Worm (Caenorhabditis elegans) whole organism, L1 larva: ENCODE measurements around the gene mlc-2.
A peak's percentile ranks its signal among the peaks of the same experiment; 100 is the strongest.

Source experiments
- aly-2 ChIP-seq: fragments of 150-350 bp; optimal IDR thresholded peaks from 2 replicates; lab custom pipeline; 2014; ENCODE audit warnings: missing biosample characterization, missing genetic modification characterization
- ama-1 ChIP-seq: fragments of 150-350 bp; optimal IDR thresholded peaks from 2 replicates; lab custom pipeline; 2014
- blmp-1 ChIP-seq: fragments of 150-350 bp; optimal IDR thresholded peaks from 2 replicates; lab custom pipeline; 2014; ENCODE audit warnings: missing biosample characterization, missing genetic modification characterization
- ets-5 ChIP-seq: fragments of 200-800 bp; sonication (Bioruptor generic); IDR thresholded peaks from 2 replicates; pipeline ENCODE4 v1.3.6; 2022; ENCODE audit warnings: missing genetic modification characterization, missing compliant biosample characterization
- mep-1 ChIP-seq: fragments of 150-350 bp; optimal IDR thresholded peaks from 2 replicates; lab custom pipeline; 2014; ENCODE audit warnings: missing biosample characterization, missing genetic modification characterization
- snpc-4 ChIP-seq: fragments of 150-350 bp; optimal IDR thresholded peaks from 2 replicates; lab custom pipeline; 2014; ENCODE audit warnings: missing biosample characterization, missing genetic modification characterization
- unc-62 ChIP-seq: fragments of 150-350 bp; optimal IDR thresholded peaks from 2 replicates; lab custom pipeline; 2014; ENCODE audit warnings: missing biosample characterization, missing genetic modification reagents, missing genetic modification characterization

DNA sequence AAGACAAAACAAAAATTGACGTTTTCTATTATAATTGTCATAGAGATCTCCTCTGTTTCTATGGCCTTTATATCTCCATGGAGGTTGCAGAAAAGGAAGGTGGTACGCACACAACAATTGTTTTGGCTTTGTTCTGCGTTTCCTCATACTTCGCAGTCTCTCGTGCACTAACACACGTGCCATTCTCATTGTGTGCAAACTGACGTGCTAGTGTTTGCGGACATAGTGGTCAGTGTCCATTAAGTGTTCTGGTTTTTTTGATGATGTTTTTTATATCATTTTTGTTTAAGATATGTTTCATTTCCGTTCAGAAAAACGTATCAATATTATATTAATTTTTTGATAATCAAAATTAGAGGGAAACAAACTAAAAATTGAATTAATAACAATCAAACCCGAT, 5.0 kb downstream of the mlc-2 start, which contains the start of gene C36E6.2:
- TF ChIP-seq mep-1 (tag; lab: Kevin White, UChicago): peak; percentile 97
- no peak for TF ChIP-seq unc-62 (GFP tag; lab: Kevin White, UChicago)
- TF ChIP-seq blmp-1 (tag; lab: Kevin White, UChicago): peak; percentile 82
- TF ChIP-seq snpc-4: peak; percentile 40
- TF ChIP-seq ama-1 (lab: Kevin White, UChicago): no peak
- no peak for TF ChIP-seq ets-5 (GFP tag; lab: Robert Waterston, UW)
- no peak for TF ChIP-seq aly-2
